Fruit fly (Drosophila melanogaster) whole organism, embryonic: ENCODE results near the gene dlg1.

ENCODE experiments used
- Ada2b ChIP-seq: fragments of 200-800 bp; sonication (Bioruptor generic); IDR thresholded peaks from 2 replicates; pipeline ENCODE4 v1.3.6; 2022; ENCODE audit warnings: missing biosample characterization, missing genetic modification characterization
- Adf1 ChIP-seq: fragments of 200-800 bp; sonication (Bioruptor generic); IDR thresholded peaks from 2 replicates; pipeline ENCODE4 v1.3.6; 2022; ENCODE audit warnings: missing biosample characterization, missing genetic modification characterization
- Bgb ChIP-seq: fragments of 200-800 bp; sonication (Bioruptor generic); IDR thresholded peaks from 2 replicates; pipeline ENCODE4 v1.3.6; 2022; ENCODE audit warnings: missing biosample characterization, missing genetic modification characterization; ENCODE audit not compliant: partially characterized antibody
- CG10321 ChIP-seq: fragments of 200-800 bp; sonication (Bioruptor generic); IDR thresholded peaks from 2 replicates; pipeline ENCODE4 v1.3.6; 2022; ENCODE audit warnings: missing biosample characterization, missing genetic modification characterization
- CG11560 ChIP-seq: fragments of 200-800 bp; sonication (Bioruptor generic); IDR thresholded peaks from 3 replicates; pipeline ENCODE4 v1.3.6; 2022; ENCODE audit warnings: missing biosample characterization, missing genetic modification characterization
- CG12299 ChIP-seq: fragments of 200-800 bp; sonication (Bioruptor generic); optimal IDR thresholded peaks from 2 replicates; lab custom pipeline; 2018; ENCODE audit warnings: missing biosample characterization, mild to moderate bottlenecking, missing genetic modification characterization
- CG1233 ChIP-seq: fragments of 200-800 bp; sonication (Bioruptor generic); optimal IDR thresholded peaks from 4 replicates; lab custom pipeline; 2018; ENCODE audit warnings: missing biosample characterization, mild to moderate bottlenecking, missing genetic modification characterization
- CG12391 ChIP-seq: fragments of 200-800 bp; sonication (Bioruptor generic); optimal IDR thresholded peaks from 3 replicates; lab custom pipeline; 2018; ENCODE audit warnings: missing biosample characterization, mild to moderate bottlenecking, missing genetic modification characterization, moderate library complexity
- CG12659 ChIP-seq: fragments of 200-800 bp; sonication (Bioruptor generic); optimal IDR thresholded peaks from 3 replicates; lab custom pipeline; 2017; ENCODE audit warnings: mild to moderate bottlenecking, missing biosample characterization, missing genetic modification reagents, missing genetic modification characterization
- CG13424 ChIP-seq: fragments of 200-800 bp; sonication (Bioruptor generic); optimal IDR thresholded peaks from 2 replicates; lab custom pipeline; 2019; ENCODE audit warnings: missing biosample characterization, mild to moderate bottlenecking, missing genetic modification characterization, moderate library complexity
- CG13624 ChIP-seq: fragments of 200-800 bp; sonication (Bioruptor generic); optimal IDR thresholded peaks from 2 replicates; lab custom pipeline; 2016; ENCODE audit warnings: missing biosample characterization, missing genetic modification characterization
- CG15269 ChIP-seq: fragments of 200-800 bp; sonication (Bioruptor generic); optimal IDR thresholded peaks from 2 replicates; lab custom pipeline; 2018; ENCODE audit warnings: missing biosample characterization, mild to moderate bottlenecking, missing genetic modification characterization, moderate library complexity
- CG16813 ChIP-seq: fragments of 200-800 bp; sonication (Bioruptor generic); IDR thresholded peaks from 3 replicates; pipeline ENCODE4 v1.3.6; 2022; ENCODE audit warnings: missing biosample characterization, missing genetic modification characterization; ENCODE audit not compliant: partially characterized antibody
- CG17612 ChIP-seq: fragments of 200-800 bp; sonication (Bioruptor generic); IDR thresholded peaks from 2 replicates; pipeline ENCODE4 v1.3.6; 2022; ENCODE audit warnings: missing biosample characterization, missing genetic modification characterization
- CG3163 ChIP-seq: fragments of 200-800 bp; sonication (Bioruptor generic); optimal IDR thresholded peaks from 3 replicates; lab custom pipeline; 2016; ENCODE audit warnings: missing biosample characterization, missing genetic modification characterization
- CG32772 ChIP-seq: fragments of 200-800 bp; sonication (Bioruptor generic); IDR thresholded peaks from 2 replicates; pipeline ENCODE4 v1.3.6; 2022; ENCODE audit warnings: missing biosample characterization, missing genetic modification characterization
- CG3847 ChIP-seq: fragments of 200-800 bp; sonication (Bioruptor generic); IDR thresholded peaks from 2 replicates; pipeline ENCODE4 v1.3.6; 2022; ENCODE audit warnings: missing biosample characterization, missing genetic modification characterization
- CG3995 ChIP-seq: fragments of 200-800 bp; sonication (Bioruptor generic); optimal IDR thresholded peaks from 3 replicates; lab custom pipeline; 2016; ENCODE audit warnings: missing biosample characterization, missing genetic modification characterization
- CG4820 ChIP-seq: fragments of 200-800 bp; sonication (Bioruptor generic); optimal IDR thresholded peaks from 3 replicates; lab custom pipeline; 2016; ENCODE audit warnings: missing biosample characterization, missing genetic modification characterization
- CG5180 ChIP-seq: fragments of 200-800 bp; sonication (Bioruptor generic); optimal IDR thresholded peaks from 3 replicates; lab custom pipeline; 2017; ENCODE audit warnings: missing biosample characterization, missing genetic modification characterization, mild to moderate bottlenecking, moderate library complexity, missing genetic modification reagents
- CG5953 ChIP-seq: fragments of 200-800 bp; sonication (Bioruptor generic); IDR thresholded peaks from 2 replicates; pipeline ENCODE4 v1.3.6; 2022; ENCODE audit warnings: missing biosample characterization, missing genetic modification characterization
- CG6654 ChIP-seq: fragments of 200-800 bp; sonication (Bioruptor generic); optimal IDR thresholded peaks from 2 replicates; lab custom pipeline; 2017; ENCODE audit warnings: missing biosample characterization, mild to moderate bottlenecking, missing genetic modification characterization
- CG7963 ChIP-seq: fragments of 200-800 bp; sonication (Bioruptor generic); IDR thresholded peaks from 3 replicates; pipeline ENCODE4 v1.3.6; 2022; ENCODE audit warnings: missing biosample characterization, missing genetic modification characterization; ENCODE audit not compliant: partially characterized antibody
- CG8089 ChIP-seq: fragments of 200-800 bp; sonication (Bioruptor generic); optimal IDR thresholded peaks from 3 replicates; lab custom pipeline; 2016; ENCODE audit warnings: missing biosample characterization, missing genetic modification characterization
- CG8765 ChIP-seq: fragments of 200-800 bp; sonication (Bioruptor generic); IDR thresholded peaks from 2 replicates; pipeline ENCODE4 v1.3.6; 2022; ENCODE audit warnings: missing biosample characterization, missing genetic modification characterization
- Dek ChIP-seq: fragments of 200-800 bp; sonication (Bioruptor generic); optimal IDR thresholded peaks from 3 replicates; lab custom pipeline; 2019; ENCODE audit warnings: missing biosample characterization, mild to moderate bottlenecking, missing genetic modification characterization, moderate library complexity
- Dip3 ChIP-seq: fragments of 200-800 bp; sonication (Bioruptor generic); optimal IDR thresholded peaks from 3 replicates; lab custom pipeline; 2016; ENCODE audit warnings: missing biosample characterization, missing genetic modification characterization
- Fer3 ChIP-seq: fragments of 200-800 bp; sonication (Bioruptor generic); optimal IDR thresholded peaks from 2 replicates; lab custom pipeline; 2018; ENCODE audit warnings: missing biosample characterization, mild to moderate bottlenecking, missing genetic modification characterization, moderate library complexity
- Hr51 ChIP-seq, 2 experiments: fragments of 200-800 bp; sonication (Bioruptor generic); optimal IDR thresholded peaks; 2 replicates in 1 of 2; 3 replicates in 1 of 2; lab custom pipeline; 2016 to 2018; ENCODE audit warnings: missing biosample characterization in 2 of 2, missing genetic modification characterization in 2 of 2, mild to moderate bottlenecking in 1 of 2, moderate library complexity in 1 of 2
- Jarid2 ChIP-seq: fragments of 200-800 bp; sonication (Bioruptor generic); optimal IDR thresholded peaks from 3 replicates; lab custom pipeline; 2017; ENCODE audit warnings: mild to moderate bottlenecking, missing biosample characterization, missing genetic modification reagents, missing genetic modification characterization
- Tbp ChIP-seq: fragments of >200 bp; optimal IDR thresholded peaks from 2 replicates; lab custom pipeline; 2018; ENCODE audit warnings: missing biosample characterization, missing genetic modification characterization
- Xbp1 ChIP-seq: fragments of 200-800 bp; sonication (Bioruptor generic); optimal IDR thresholded peaks from 3 replicates; lab custom pipeline; 2016; ENCODE audit warnings: missing biosample characterization, mild to moderate bottlenecking, missing genetic modification characterization
- aop ChIP-seq: fragments of 200-800 bp; sonication (Bioruptor generic); IDR thresholded peaks from 2 replicates; pipeline ENCODE4 v1.3.6; 2022; ENCODE audit warnings: missing biosample characterization, missing genetic modification characterization
- bab2 ChIP-seq: fragments of 200-800 bp; sonication (Bioruptor generic); optimal IDR thresholded peaks from 2 replicates; lab custom pipeline; 2016; ENCODE audit warnings: missing biosample characterization, missing genetic modification characterization
- ci ChIP-seq: fragments of 200-800 bp; sonication (Bioruptor generic); IDR thresholded peaks from 3 replicates; pipeline ENCODE4 v1.3.6; 2022; ENCODE audit warnings: missing biosample characterization, missing genetic modification characterization
- dmrt11E ChIP-seq: fragments of 200-800 bp; sonication (Bioruptor generic); optimal IDR thresholded peaks from 3 replicates; lab custom pipeline; 2018; ENCODE audit warnings: missing biosample characterization, mild to moderate bottlenecking, missing genetic modification characterization, moderate library complexity
- dysf ChIP-seq: fragments of 200-800 bp; sonication (Bioruptor generic); IDR thresholded peaks from 3 replicates; pipeline ENCODE4 v1.3.6; 2022; ENCODE audit warnings: missing biosample characterization, missing genetic modification characterization
- esg ChIP-seq: fragments of 200-800 bp; sonication (Bioruptor generic); conservative IDR thresholded peaks from 2 replicates; pipeline ENCODE4 v1.3.6; 2022; ENCODE audit warnings: missing biosample characterization, missing genetic modification characterization
- fd3F ChIP-seq: fragments of 200-800 bp; sonication (Bioruptor generic); optimal IDR thresholded peaks from 2 replicates; lab custom pipeline; 2018; ENCODE audit warnings: missing biosample characterization, mild to moderate bottlenecking, missing genetic modification characterization, moderate library complexity
- gfzf ChIP-seq: fragments of 200-800 bp; sonication (Bioruptor generic); optimal IDR thresholded peaks from 2 replicates; lab custom pipeline; 2016; ENCODE audit warnings: missing biosample characterization, mild to moderate bottlenecking, missing genetic modification characterization, moderate library complexity
- grau ChIP-seq: fragments of 200-800 bp; optimal IDR thresholded peaks from 3 replicates; lab custom pipeline; 2019; ENCODE audit warnings: missing biosample characterization, mild to moderate bottlenecking, missing genetic modification characterization, moderate library complexity
- lbe ChIP-seq: fragments of 200-800 bp; sonication (Bioruptor generic); optimal IDR thresholded peaks from 2 replicates; lab custom pipeline; 2016; ENCODE audit warnings: missing biosample characterization, mild to moderate bottlenecking, missing genetic modification characterization
- lov ChIP-seq, 2 experiments: fragments of 200-800 bp in 1 of 2; fragments of >200 bp in 1 of 2; sonication (Bioruptor generic) in 1 of 2; IDR thresholded peaks in 1 of 2; optimal IDR thresholded peaks in 1 of 2; 2 replicates in 1 of 2; 3 replicates in 1 of 2; pipeline versions ENCODE4 v1.3.6 to Lab custom; 2017 to 2022; ENCODE audit warnings: missing biosample characterization in 1 of 2, missing genetic modification characterization in 1 of 2
- mam ChIP-seq: fragments of 200-800 bp; sonication (Bioruptor generic); optimal IDR thresholded peaks from 3 replicates; lab custom pipeline; 2016; ENCODE audit warnings: missing biosample characterization, missing genetic modification characterization
- mirr ChIP-seq: fragments of 200-800 bp; sonication (Bioruptor generic); optimal IDR thresholded peaks from 3 replicates; lab custom pipeline; 2018; ENCODE audit warnings: missing biosample characterization, mild to moderate bottlenecking, missing genetic modification characterization
- pb ChIP-seq: fragments of 200-800 bp; sonication (Bioruptor generic); optimal IDR thresholded peaks from 3 replicates; lab custom pipeline; 2016; ENCODE audit warnings: missing biosample characterization, missing genetic modification characterization
- row ChIP-seq: fragments of 200-800 bp; sonication (Bioruptor generic); IDR thresholded peaks from 3 replicates; pipeline ENCODE4 v1.3.6; 2022; ENCODE audit warnings: missing biosample characterization, missing genetic modification characterization
- run ChIP-seq: fragments of 200-800 bp; sonication (Bioruptor generic); optimal IDR thresholded peaks from 3 replicates; lab custom pipeline; 2018; ENCODE audit warnings: missing biosample characterization, mild to moderate bottlenecking, missing genetic modification characterization
- sim ChIP-seq: fragments of 200-800 bp; sonication (Bioruptor generic); IDR thresholded peaks from 2 replicates; pipeline ENCODE4 v1.3.6; 2022; ENCODE audit warnings: missing biosample characterization, missing genetic modification characterization
- usp ChIP-seq: fragments of >200 bp; optimal IDR thresholded peaks from 2 replicates; lab custom pipeline; 2017; ENCODE audit warnings: missing biosample characterization, missing genetic modification characterization
- vvl ChIP-seq: fragments of 200-800 bp; sonication (Bioruptor generic); IDR thresholded peaks from 2 replicates; pipeline ENCODE4 v1.3.6; 2022; ENCODE audit warnings: missing biosample characterization, missing genetic modification characterization

dlg1 gene

dm6 chrX:11348829-11349228, 20.6 kb upstream of the dlg1 start, which contains the start of gene CG1738 (continued):
- no peak for TF ChIP-seq CG13624 (GFP tag; lab: Kevin White, UChicago)
- no peak for TF ChIP-seq Bgb (GFP tag; lab: Robert Waterston, UW)
- no peak for TF ChIP-seq dmrt11E (tag; lab: Kevin White, UChicago)
- TF ChIP-seq usp (GFP tag; lab: Kevin White, UChicago): no peak
- TF ChIP-seq Adf1: no peak
- peak; percentile 10 for TF ChIP-seq CG13424 (tag; lab: Kevin White, UChicago)
- TF ChIP-seq CG3847 (GFP tag; lab: Robert Waterston, UW): peak; percentile 65
- TF ChIP-seq Fer3 (tag; lab: Kevin White, UChicago): no peak
- TF ChIP-seq Tbp (GFP tag; lab: Kevin White, UChicago): no peak
- TF ChIP-seq aop: no peak
- TF ChIP-seq lbe (GFP tag; lab: Kevin White, UChicago): no peak
- TF ChIP-seq Jarid2: no peak
- no peak for TF ChIP-seq mirr
- 0 out of 3 replicates have a peak, but pooled peaks have one; percentile 45 for TF ChIP-seq dysf
- peak; percentile 71 for TF ChIP-seq gfzf
- TF ChIP-seq CG4820 (GFP tag; lab: Kevin White, UChicago): no peak
- peak; percentile 23 for TF ChIP-seq CG12659 (GFP tag; lab: Kevin White, UChicago)
- no peak for TF ChIP-seq bab2 (GFP tag; lab: Kevin White, UChicago)
- no peak for TF ChIP-seq CG3163 (GFP tag; lab: Kevin White, UChicago)
- TF ChIP-seq esg: no peak
- no peak for TF ChIP-seq run (tag; lab: Kevin White, UChicago)
- TF ChIP-seq sim (GFP tag; lab: Robert Waterston, UW): no peak
- TF ChIP-seq CG32772: no peak
- TF ChIP-seq vvl (GFP tag; lab: Robert Waterston, UW): 0 out of 2 replicates have a peak, but pooled peaks have one; percentile 8
- TF ChIP-seq Xbp1 (GFP tag; lab: Kevin White, UChicago): peak; percentile 41
- TF ChIP-seq CG17612: no peak
- TF ChIP-seq CG12391 (tag; lab: Kevin White, UChicago): peak; percentile 1
- no peak for TF ChIP-seq Dip3 (GFP tag; lab: Kevin White, UChicago)
- TF ChIP-seq CG7963 (GFP tag; lab: Robert Waterston, UW): no peak
- TF ChIP-seq ci (GFP tag; lab: Robert Waterston, UW): no peak
- TF ChIP-seq fd3F: no peak
- TF ChIP-seq Dek: peak; percentile 19
- peak; percentile 30 for TF ChIP-seq CG15269 (tag; lab: Kevin White, UChicago)
- peak in 1 of 2 experiments; percentile 1 for TF ChIP-seq Hr51 (GFP tag; optimal IDR thresholded peaks at IDR 0.05; lab: Kevin White, UChicago)
- TF ChIP-seq CG6654 (GFP tag; lab: Kevin White, UChicago): no peak
- TF ChIP-seq CG12299: no peak
- TF ChIP-seq pb (GFP tag; lab: Kevin White, UChicago): no peak
- TF ChIP-seq CG16813: no peak
- no peak for TF ChIP-seq CG8089 (GFP tag; lab: Kevin White, UChicago)
- TF ChIP-seq mam: no peak
- peak; percentile 31 for TF ChIP-seq grau (tag; lab: Kevin White, UChicago)
- TF ChIP-seq CG8765: no peak
- TF ChIP-seq CG10321 (GFP tag; lab: Robert Waterston, UW): no peak
- TF ChIP-seq Ada2b: 0 out of 2 replicates have a peak, but pooled peaks have one; percentile 10
- no peak for TF ChIP-seq CG5180
- TF ChIP-seq row (GFP tag; lab: Robert Waterston, UW): peak; percentile 83
- TF ChIP-seq CG5953: no peak
- no peak for TF ChIP-seq CG1233 (GFP tag; lab: Kevin White, UChicago)
- TF ChIP-seq CG11560 (tag; lab: Robert Waterston, UW): no peak
- TF ChIP-seq lov (optimal IDR thresholded peaks at IDR 0.05; lab: Kevin White, UChicago): no peak
- no peak for TF ChIP-seq lov (GFP tag; IDR thresholded peaks at IDR 0.05; lab: Robert Waterston, UW)
- no peak for TF ChIP-seq CG3995 (GFP tag; lab: Kevin White, UChicago)
